Worm (Caenorhabditis elegans) whole organism, young adult: ENCODE results near the gene zzz-1.

ENCODE experiments used
- B0035.1 ChIP-seq: sonication (generic microtip); optimal IDR thresholded peaks from 2 replicates; lab custom pipeline; 2016; ENCODE audit warnings: missing genetic modification characterization, mild to moderate bottlenecking, missing compliant biosample characterization, missing genotype, missing genetic modification reagents
- B0261.1 ChIP-seq: sonication (generic microtip); optimal IDR thresholded peaks from 2 replicates; lab custom pipeline; 2016; ENCODE audit warnings: mild to moderate bottlenecking, missing genetic modification characterization, moderate library complexity, missing compliant biosample characterization
- F22D6.2 ChIP-seq: sonication (generic microtip); optimal IDR thresholded peaks from 2 replicates; lab custom pipeline; 2016; ENCODE audit warnings: mild to moderate bottlenecking, missing genetic modification characterization, missing compliant biosample characterization
- F23B12.7 ChIP-seq: sonication (generic microtip); optimal IDR thresholded peaks from 2 replicates; lab custom pipeline; 2017; ENCODE audit warnings: missing genetic modification characterization, mild to moderate bottlenecking, missing compliant biosample characterization, antibody characterized with exemption, moderate library complexity; ENCODE audit not compliant: insufficient read depth
- F33H1.4 ChIP-seq: fragments of 200-800 bp; sonication (Bioruptor generic); IDR thresholded peaks from 2 replicates; pipeline ENCODE4 v1.3.6; 2022; ENCODE audit warnings: missing genetic modification reagents, missing genetic modification characterization, missing compliant biosample characterization
- F55B11.4 ChIP-seq: sonication (generic microtip); optimal IDR thresholded peaks from 2 replicates; lab custom pipeline; 2016; ENCODE audit warnings: missing compliant biosample characterization, missing genetic modification characterization, borderline replicate concordance; ENCODE audit not compliant: insufficient read depth
- F57A8.1 ChIP-seq: fragments of 200-800 bp; sonication (Bioruptor generic); optimal IDR thresholded peaks from 2 replicates; lab custom pipeline; 2018; ENCODE audit warnings: mild to moderate bottlenecking, missing genetic modification characterization, moderate library complexity, missing compliant biosample characterization
- Y53F4B.3 ChIP-seq: fragments of 200-800 bp; sonication (Bioruptor generic); IDR thresholded peaks from 2 replicates; pipeline ENCODE4 v1.3.6; 2022; ENCODE audit warnings: missing genetic modification reagents, missing genetic modification characterization, missing compliant biosample characterization
- Y56A3A.18 ChIP-seq: fragments of 200-800 bp; sonication (Bioruptor generic); IDR thresholded peaks from 2 replicates; pipeline ENCODE4 v1.3.6; 2022; ENCODE audit warnings: missing genetic modification reagents, missing genetic modification characterization, missing compliant biosample characterization
- Y79H2A.3 ChIP-seq: fragments of 200-800 bp; sonication (Bioruptor generic); conservative IDR thresholded peaks from 2 replicates; pipeline ENCODE4 v1.3.6; 2022; ENCODE audit warnings: missing genetic modification reagents, missing genetic modification characterization, missing compliant biosample characterization
- ZK185.1 ChIP-seq: sonication (generic microtip); optimal IDR thresholded peaks from 2 replicates; lab custom pipeline; 2016; ENCODE audit warnings: mild to moderate bottlenecking, missing genetic modification characterization, missing compliant biosample characterization; ENCODE audit not compliant: poor library complexity, severe bottlenecking
- akir-1 ChIP-seq: fragments of 200-800 bp; sonication (Bioruptor generic); optimal IDR thresholded peaks from 2 replicates; lab custom pipeline; 2018; ENCODE audit warnings: mild to moderate bottlenecking, missing genetic modification characterization, moderate library complexity, missing compliant biosample characterization
- aptf-2 ChIP-seq: fragments of 200-800 bp; sonication (Bioruptor generic); conservative IDR thresholded peaks from 2 replicates; pipeline ENCODE4 v1.3.6; 2022; ENCODE audit warnings: missing genetic modification reagents, missing genetic modification characterization, missing compliant biosample characterization
- cebp-1 ChIP-seq, 2 experiments: fragments of 200-800 bp in 1 of 2; sonication (Bioruptor generic) in 1 of 2; sonication (generic microtip) in 1 of 2; IDR thresholded peaks in 1 of 2; optimal IDR thresholded peaks in 1 of 2; 2 replicates each; pipeline versions ENCODE4 v1.3.6 to Lab custom; 2017 to 2022; ENCODE audit warnings: missing compliant biosample characterization in 2 of 2, missing genetic modification characterization in 2 of 2, mild to moderate bottlenecking in 1 of 2, missing genetic modification reagents in 1 of 2, moderate library complexity in 1 of 2
- ceh-100 ChIP-seq: fragments of 200-800 bp; sonication (Bioruptor generic); IDR thresholded peaks from 2 replicates; pipeline ENCODE4 v1.3.6; 2022; ENCODE audit warnings: missing genetic modification reagents, missing genetic modification characterization, missing compliant biosample characterization
- ceh-79 ChIP-seq: sonication (generic microtip); optimal IDR thresholded peaks from 2 replicates; lab custom pipeline; 2017; ENCODE audit warnings: mild to moderate bottlenecking, missing genetic modification characterization, missing compliant biosample characterization
- chd-7 ChIP-seq: sonication (generic microtip); optimal IDR thresholded peaks from 2 replicates; lab custom pipeline; 2016; ENCODE audit warnings: mild to moderate bottlenecking, missing genetic modification characterization, moderate library complexity, missing compliant biosample characterization
- dpff-1 ChIP-seq: sonication (generic microtip); optimal IDR thresholded peaks from 2 replicates; lab custom pipeline; 2017; ENCODE audit warnings: mild to moderate bottlenecking, missing genetic modification characterization, missing compliant biosample characterization
- egl-18 ChIP-seq: fragments of 200-800 bp; sonication (Bioruptor generic); IDR thresholded peaks from 2 replicates; pipeline ENCODE4 v1.3.6; 2022; ENCODE audit warnings: missing genetic modification reagents, missing genetic modification characterization, missing compliant biosample characterization
- egl-44 ChIP-seq: fragments of 200-800 bp; sonication (Bioruptor generic); IDR thresholded peaks from 2 replicates; pipeline ENCODE4 v1.3.6; 2022; ENCODE audit warnings: missing genetic modification reagents, missing genetic modification characterization, missing compliant biosample characterization
- fkh-3 ChIP-seq: sonication (generic microtip); optimal IDR thresholded peaks from 2 replicates; lab custom pipeline; 2016; ENCODE audit warnings: mild to moderate bottlenecking, missing genetic modification characterization, missing compliant biosample characterization
- hlh-12 ChIP-seq: sonication (generic microtip); optimal IDR thresholded peaks from 2 replicates; lab custom pipeline; 2016; ENCODE audit warnings: missing genetic modification characterization, missing compliant biosample characterization
- hmg-1.2 ChIP-seq: fragments of 200-800 bp; sonication (Bioruptor generic); IDR thresholded peaks from 2 replicates; pipeline ENCODE4 v1.3.6; 2022; ENCODE audit warnings: missing genetic modification reagents, missing genetic modification characterization, missing compliant biosample characterization
- hmg-20 ChIP-seq: fragments of 200-800 bp; sonication (Bioruptor generic); IDR thresholded peaks from 2 replicates; pipeline ENCODE4 v1.3.6; 2022; ENCODE audit warnings: missing genetic modification reagents, missing genetic modification characterization, missing compliant biosample characterization
- lin-26 ChIP-seq: fragments of 200-800 bp; sonication (Bioruptor generic); IDR thresholded peaks from 2 replicates; pipeline ENCODE4 v1.3.6; 2022; ENCODE audit warnings: missing genetic modification reagents, missing genetic modification characterization, missing compliant biosample characterization
- lsy-27 ChIP-seq: sonication (generic microtip); optimal IDR thresholded peaks from 2 replicates; lab custom pipeline; 2017; ENCODE audit warnings: missing genetic modification characterization, mild to moderate bottlenecking, missing compliant biosample characterization, antibody characterized with exemption, missing genotype, borderline replicate concordance; ENCODE audit not compliant: insufficient read depth
- madf-10 ChIP-seq: sonication (generic microtip); optimal IDR thresholded peaks from 2 replicates; lab custom pipeline; 2016; ENCODE audit warnings: mild to moderate bottlenecking, missing genetic modification characterization, missing compliant biosample characterization
- madf-8 ChIP-seq: fragments of 200-800 bp; sonication (Bioruptor generic); conservative IDR thresholded peaks from 2 replicates; pipeline ENCODE4 v1.3.6; 2022; ENCODE audit warnings: missing genetic modification reagents, missing genetic modification characterization, missing compliant biosample characterization
- mes-4 ChIP-seq: sonication (generic microtip); optimal IDR thresholded peaks from 2 replicates; lab custom pipeline; 2016; ENCODE audit warnings: missing genotype, missing genetic modification characterization, missing compliant biosample characterization
- nfyb-1 ChIP-seq: fragments of 200-800 bp; sonication (Bioruptor generic); IDR thresholded peaks from 2 replicates; pipeline ENCODE4 v1.3.6; 2022; ENCODE audit warnings: missing genetic modification reagents, missing genetic modification characterization, missing compliant biosample characterization
- nhr-27 ChIP-seq: fragments of 200-800 bp; sonication (Bioruptor generic); optimal IDR thresholded peaks from 2 replicates; lab custom pipeline; 2018; ENCODE audit warnings: mild to moderate bottlenecking, missing genetic modification characterization, moderate library complexity, missing compliant biosample characterization
- repo-1 ChIP-seq: sonication (generic microtip); optimal IDR thresholded peaks from 2 replicates; lab custom pipeline; 2017; ENCODE audit warnings: mild to moderate bottlenecking, missing genetic modification characterization, missing compliant biosample characterization
- sea-2 ChIP-seq: fragments of 200-800 bp; sonication (Bioruptor generic); IDR thresholded peaks from 2 replicates; pipeline ENCODE4 v1.3.6; 2022; ENCODE audit warnings: missing genetic modification characterization, missing compliant biosample characterization
- snpc-1.1 ChIP-seq: sonication (generic microtip); optimal IDR thresholded peaks from 2 replicates; lab custom pipeline; 2017; ENCODE audit warnings: missing genetic modification characterization, mild to moderate bottlenecking, missing compliant biosample characterization, antibody characterized with exemption, moderate library complexity, missing genotype, missing genetic modification reagents; ENCODE audit not compliant: insufficient read depth
- xnd-1 ChIP-seq: sonication (generic microtip); optimal IDR thresholded peaks from 2 replicates; lab custom pipeline; 2016; ENCODE audit warnings: missing genotype, missing genetic modification reagents, missing genetic modification characterization, missing compliant biosample characterization
- ztf-25 ChIP-seq: fragments of 200-800 bp; sonication (Bioruptor generic); IDR thresholded peaks from 2 replicates; pipeline ENCODE4 v1.3.6; 2022; ENCODE audit warnings: missing genetic modification reagents, missing genetic modification characterization, missing compliant biosample characterization
- ztf-26 ChIP-seq: sonication (generic microtip); optimal IDR thresholded peaks from 2 replicates; lab custom pipeline; 2017; ENCODE audit warnings: missing genetic modification characterization, missing compliant biosample characterization

Gene zzz-1

DNA sequence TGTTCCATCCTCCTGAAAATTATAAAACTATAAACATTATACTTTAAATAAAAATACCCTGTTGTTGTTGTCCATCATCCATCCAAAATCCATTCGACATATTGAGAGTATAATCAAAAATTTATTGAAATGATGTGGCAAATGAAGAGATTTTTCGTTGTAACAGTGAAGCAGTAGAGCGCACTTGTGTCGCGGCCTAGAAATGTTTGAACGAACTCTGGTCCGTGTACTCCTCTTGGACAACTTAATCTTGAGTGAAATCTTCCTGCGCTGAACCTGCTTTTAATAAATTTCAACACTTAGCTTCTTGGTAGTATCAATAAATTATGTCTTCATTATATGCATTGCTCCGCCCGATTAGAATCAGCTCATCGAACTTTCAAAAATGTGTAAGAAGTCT is 14.4 kb downstream of the zzz-1 start, which contains the start of the genes F32D8.14 and F32D8.5 (continued):
- no peak for TF ChIP-seq hlh-12
- no peak for TF ChIP-seq B0035.1 (tag; lab: Kevin White, UChicago)
- no peak for TF ChIP-seq mes-4 (tag; lab: Kevin White, UChicago)
- TF ChIP-seq ceh-100 (GFP tag; lab: Robert Waterston, UW), result no peak
- TF ChIP-seq F23B12.7 (tag; lab: Kevin White, UChicago), result no peak
- peak; percentile 28; the same call in 1 of the 2 replicates for TF ChIP-seq F33H1.4 (GFP tag; lab: Robert Waterston, UW)
- TF ChIP-seq sea-2 (GFP tag; lab: Robert Waterston, UW), result no peak
- no peak for TF ChIP-seq F22D6.2 (tag; lab: Kevin White, UChicago)
- TF ChIP-seq egl-44 (GFP tag; lab: Robert Waterston, UW), result no peak
- TF ChIP-seq hmg-20 (GFP tag; lab: Robert Waterston, UW), result no peak
- TF ChIP-seq ceh-79 (tag; lab: Kevin White, UChicago), result no peak
- TF ChIP-seq aptf-2 (GFP tag; lab: Robert Waterston, UW), result 0 out of 2 replicates have a peak, but pooled peaks have one; percentile 9
- TF ChIP-seq cebp-1 (GFP tag; IDR thresholded peaks at IDR 0.05; lab: Robert Waterston, UW), result no peak
- peak; percentile 56 for TF ChIP-seq cebp-1 (tag; optimal IDR thresholded peaks at IDR 0.05; lab: Kevin White, UChicago)
- no peak for TF ChIP-seq egl-18 (GFP tag; lab: Robert Waterston, UW)
- no peak for TF ChIP-seq madf-8 (GFP tag; lab: Robert Waterston, UW)
- TF ChIP-seq repo-1 (tag; lab: Kevin White, UChicago), result peak; percentile 13
- no peak for TF ChIP-seq Y79H2A.3 (GFP tag; lab: Robert Waterston, UW)
- TF ChIP-seq F55B11.4, result no peak
- no peak for TF ChIP-seq ztf-26 (tag; lab: Kevin White, UChicago)
- TF ChIP-seq dpff-1, result no peak
- TF ChIP-seq nfyb-1 (GFP tag; lab: Robert Waterston, UW), result 0 out of 2 replicates have a peak, but pooled peaks have one; percentile 36
- TF ChIP-seq xnd-1 (tag; lab: Kevin White, UChicago), result no peak
- TF ChIP-seq Y53F4B.3 (GFP tag; lab: Robert Waterston, UW), result no peak
- TF ChIP-seq lin-26 (GFP tag; lab: Robert Waterston, UW), result no peak
- TF ChIP-seq madf-10 (tag; lab: Kevin White, UChicago), result peak; percentile 35
- peak; percentile 85 for TF ChIP-seq ZK185.1 (tag; lab: Kevin White, UChicago)
- TF ChIP-seq chd-7 (tag; lab: Kevin White, UChicago), result no peak
- TF ChIP-seq F57A8.1 (GFP tag; lab: Kevin White, UChicago), result no peak
- 0 out of 2 replicates have a peak, but pooled peaks have one; percentile 38 for TF ChIP-seq Y56A3A.18 (GFP tag; lab: Robert Waterston, UW)

ce11 chrV:10893510-10894128 is 15.4 kb downstream of the zzz-1 start, which contains the start of gene F32D8.4:
Gene F32D8.4, minus strand, starts transcription at chrV:10893560.
- TF ChIP-seq lsy-27 (tag; lab: Kevin White, UChicago) (no peak), snpc-1.1 (no peak), hmg-1.2 (no peak), ztf-25 (GFP tag; lab: Robert Waterston, UW) (no peak), fkh-3 (tag; lab: Kevin White, UChicago) (no peak), akir-1 (GFP tag; lab: Kevin White, UChicago) (no peak), B0261.1 (tag; lab: Kevin White, UChicago) (no peak), nhr-27 (tag; lab: Kevin White, UChicago) (no peak), F57A8.1 (GFP tag; lab: Kevin White, UChicago) (no peak)
